Worm (Caenorhabditis elegans) whole organism, L4 larva: ENCODE results near the gene gei-15.

Experiments
- F49E8.2 ChIP-seq: sonication (generic microtip); optimal IDR thresholded peaks from 2 replicates; lab custom pipeline; 2016; ENCODE audit warnings: missing compliant biosample characterization, mild to moderate bottlenecking, missing genetic modification characterization, borderline replicate concordance
- Y75B8A.6 ChIP-seq: fragments of 200-800 bp; sonication (Bioruptor generic); IDR thresholded peaks from 2 replicates; pipeline ENCODE4 v1.3.6; 2022; ENCODE audit warnings: missing genetic modification reagents, missing genetic modification characterization, missing compliant biosample characterization
- ama-1 ChIP-seq: fragments of 150-350 bp; optimal IDR thresholded peaks from 2 replicates; lab custom pipeline; 2014; ENCODE audit warnings: inconsistent platforms, mixed read lengths
- fkh-10 ChIP-seq: fragments of 150-350 bp; optimal IDR thresholded peaks from 2 replicates; lab custom pipeline; 2014; ENCODE audit warnings: missing biosample characterization, missing genetic modification reagents, missing genetic modification characterization
- hif-1 ChIP-seq, 2 experiments: sonication (generic microtip); optimal IDR thresholded peaks; 2 replicates each; lab custom pipeline; 2016 to 2017; ENCODE audit warnings: missing compliant biosample characterization in 2 of 2, missing genetic modification characterization in 2 of 2, missing genetic modification reagents in 2 of 2, missing genotype in 2 of 2, mild to moderate bottlenecking in 1 of 2
- jun-1 ChIP-seq: fragments of 150-350 bp; optimal IDR thresholded peaks from 2 replicates; lab custom pipeline; 2014; ENCODE audit warnings: missing biosample characterization, missing genetic modification reagents, missing genetic modification characterization
- lin-15B ChIP-seq: fragments of 150-350 bp; sonication (generic microtip); optimal IDR thresholded peaks from 3 replicates; lab custom pipeline; 2014; ENCODE audit warnings: missing biosample characterization, missing genetic modification characterization
- mdl-1 ChIP-seq, 2 experiments: fragments of 150-350 bp in 1 of 2; sonication (generic microtip) in 1 of 2; optimal IDR thresholded peaks; 2 replicates each; lab custom pipeline; 2014 to 2017; ENCODE audit warnings: missing biosample characterization in 2 of 2, missing genetic modification characterization in 2 of 2
- mdt-29 ChIP-seq: fragments of 200-800 bp; sonication (Bioruptor generic); IDR thresholded peaks from 2 replicates; pipeline ENCODE4 v1.3.6; 2022; ENCODE audit warnings: missing genetic modification reagents, missing genetic modification characterization, missing compliant biosample characterization
- nhr-25 ChIP-seq: sonication (generic microtip); optimal IDR thresholded peaks from 2 replicates; lab custom pipeline; 2017; ENCODE audit warnings: missing genetic modification characterization, mild to moderate bottlenecking, missing compliant biosample characterization, antibody characterized with exemption, moderate library complexity, borderline replicate concordance; ENCODE audit not compliant: insufficient read depth
- pha-4 ChIP-seq, 2 experiments: fragments of 150-350 bp in 1 of 2; fragments of 200-800 bp in 1 of 2; sonication (Bioruptor generic) in 1 of 2; IDR thresholded peaks in 1 of 2; optimal IDR thresholded peaks in 1 of 2; 2 replicates each; pipeline versions ENCODE4 v1.3.6 to Lab custom; 2014 to 2022; ENCODE audit warnings: missing genetic modification characterization in 2 of 2, missing genetic modification reagents in 2 of 2, missing biosample characterization in 1 of 2, missing compliant biosample characterization in 1 of 2

ce11 chrX:6848596-6848995 lies 25.5 kb upstream of the gei-15 start:
- no peak for TF ChIP-seq hif-1 (tag; optimal IDR thresholded peaks at IDR 0.05; lab: Kevin White, UChicago)
- no peak for TF ChIP-seq F49E8.2
- no peak for TF ChIP-seq fkh-10 (GFP tag; lab: Kevin White, UChicago)
- TF ChIP-seq lin-15B (tag; lab: Kevin White, UChicago) = no peak
- no peak for TF ChIP-seq Y75B8A.6 (GFP tag; lab: Robert Waterston, UW)
- TF ChIP-seq pha-4 (GFP tag; IDR thresholded peaks at IDR 0.05; lab: Robert Waterston, UW) = no peak
- TF ChIP-seq pha-4 (tag; optimal IDR thresholded peaks at IDR 0.05; lab: Kevin White, UChicago) = no peak
- TF ChIP-seq ama-1 (lab: Kevin White, UChicago) = no peak
- TF ChIP-seq nhr-25 (tag; lab: Kevin White, UChicago) = no peak
- no peak for TF ChIP-seq jun-1
- TF ChIP-seq mdl-1 (tag; optimal IDR thresholded peaks at IDR 0.05; lab: Kevin White, UChicago) = no peak
- no peak for TF ChIP-seq mdt-29
